Fruit fly (Drosophila melanogaster) whole organism, embryonic: ENCODE data around the gene Vti1b.

Source experiments
- CG13287 ChIP-seq: fragments of 200-800 bp; sonication (Bioruptor generic); IDR thresholded peaks from 2 replicates; pipeline ENCODE4 v1.3.6; 2022; ENCODE audit warnings: missing biosample characterization, missing genetic modification characterization; ENCODE audit not compliant: partially characterized antibody
- CG16863 ChIP-seq: fragments of 200-800 bp; sonication (Bioruptor generic); optimal IDR thresholded peaks from 3 replicates; lab custom pipeline; 2016; ENCODE audit warnings: missing biosample characterization, missing genetic modification characterization
- CG1792 ChIP-seq: fragments of 200-800 bp; sonication (Bioruptor generic); optimal IDR thresholded peaks from 2 replicates; lab custom pipeline; 2016; ENCODE audit warnings: missing biosample characterization, missing genetic modification characterization
- CG2129 ChIP-seq: fragments of 200-800 bp; sonication (Bioruptor generic); IDR thresholded peaks from 2 replicates; pipeline ENCODE4 v1.3.6; 2022; ENCODE audit warnings: missing biosample characterization, missing genetic modification characterization; ENCODE audit not compliant: partially characterized antibody
- CG7556 ChIP-seq: fragments of 200-800 bp; sonication (Bioruptor generic); optimal IDR thresholded peaks from 2 replicates; lab custom pipeline; 2017; ENCODE audit warnings: missing biosample characterization, mild to moderate bottlenecking, missing genetic modification characterization
- vvl ChIP-seq: fragments of 200-800 bp; sonication (Bioruptor generic); IDR thresholded peaks from 2 replicates; pipeline ENCODE4 v1.3.6; 2022; ENCODE audit warnings: missing biosample characterization, missing genetic modification characterization

- TF ChIP-seq CG13287 (GFP tag; lab: Robert Waterston, UW) (no peak), CG16863 (GFP tag; lab: Kevin White, UChicago) (no peak), CG7556 (no peak), CG2129 (GFP tag; lab: Robert Waterston, UW) (no peak), CG1792 (no peak), vvl (GFP tag; lab: Robert Waterston, UW) (no peak)
Observed at dm6 chr3R:18423352-18423751, 26.6 kb downstream of the Vti1b start.
